Worm (Caenorhabditis elegans): Measurements from ENCODE around the gene Y116A8C.470.

ce11 chrIV:16915751-16916150, 3.4 kb downstream of the Y116A8C.470 start, which contains the start of gene Y116A8C.3:
- TF ChIP-seq nhr-28 (tag; optimal IDR thresholded peaks at IDR 0.05) (no peak), lsy-2 (tag; optimal IDR thresholded peaks at IDR 0.05) (no peak), unc-62 (GFP tag; optimal IDR thresholded peaks at IDR 0.05) (no peak), snpc-4 (tag; optimal IDR thresholded peaks at IDR 0.05) (no peak), lin-32 (GFP tag; optimal IDR thresholded peaks at IDR 0.05) (no peak), lin-13 (tag; optimal IDR thresholded peaks at IDR 0.05) (no peak)
